Worm (Caenorhabditis elegans): Measurements from ENCODE around the gene dct-19.

The dct-19 gene

ce11 chrIV:12972780-12973179 lies 30.0 kb downstream of the dct-19 start:
- TF ChIP-seq fkh-10 (GFP tag; optimal IDR thresholded peaks at IDR 0.05) (no peak), syd-9 (tag; optimal IDR thresholded peaks at IDR 0.05) (no peak), ttx-3 (tag; optimal IDR thresholded peaks at IDR 0.05) (no peak), pqm-1 (tag; optimal IDR thresholded peaks at IDR 0.05) (no peak), ama-1 (optimal IDR thresholded peaks at IDR 0.05) (no peak), fkh-6 (tag; optimal IDR thresholded peaks at IDR 0.05) (no peak), ets-4 (tag; optimal IDR thresholded peaks at IDR 0.05) (no peak), K02D7.2 (tag; optimal IDR thresholded peaks at IDR 0.05) (no peak), ceh-18 (tag; optimal IDR thresholded peaks at IDR 0.05) (no peak)

ce11 chrIV:12973336-12973735 lies 30.6 kb downstream of the dct-19 start, which contains the start of gene F55G11.4:
Gene F55G11.4, plus strand, starts transcription at chrIV:12973624.
- TF ChIP-seq elt-2 (tag; optimal IDR thresholded peaks at IDR 0.05) (peak; percentile 64), sox-2 (GFP tag; IDR thresholded peaks at IDR 0.05) (no peak)

- TF ChIP-seq unc-3 (GFP tag; conservative IDR thresholded peaks at IDR 0.05) (no peak), unc-3 (tag; optimal IDR thresholded peaks at IDR 0.05) (no peak), zip-5 (tag; optimal IDR thresholded peaks at IDR 0.05) (no peak), madf-2 (tag; optimal IDR thresholded peaks at IDR 0.05) (no peak), gmeb-2 (tag; optimal IDR thresholded peaks at IDR 0.05) (no peak), ceh-19 (GFP tag; optimal IDR thresholded peaks at IDR 0.05) (no peak), che-1 (tag; optimal IDR thresholded peaks at IDR 0.05) (no peak), Y22D7AL.16 (tag; optimal IDR thresholded peaks at IDR 0.05) (no peak), ceh-14 (tag; optimal IDR thresholded peaks at IDR 0.05) (no peak), ztf-16 (tag; optimal IDR thresholded peaks at IDR 0.05) (no peak), syd-9 (tag; optimal IDR thresholded peaks at IDR 0.05) (no peak), pqm-1 (tag; optimal IDR thresholded peaks at IDR 0.05) (no peak), ceh-18 (tag; optimal IDR thresholded peaks at IDR 0.05) (no peak), pag-3 (tag; optimal IDR thresholded peaks at IDR 0.05; ENCODE audit: borderline replicate concordance) (no peak)
Measured at ce11 chrIV:12975981-12976380, 33.2 kb downstream of the dct-19 start, which contains the start of gene dod-17. Gene dod-17, plus strand, starts transcription at chrIV:12976303.

- TF ChIP-seq pha-2 (tag; optimal IDR thresholded peaks at IDR 0.05): no peak
- no peak for TF ChIP-seq pqm-1 (tag; optimal IDR thresholded peaks at IDR 0.05)
- TF ChIP-seq che-1 (tag; optimal IDR thresholded peaks at IDR 0.05): no peak
- no peak for TF ChIP-seq dmd-4 (tag; optimal IDR thresholded peaks at IDR 0.05; ENCODE audit: borderline replicate concordance)
- no peak for TF ChIP-seq K09A11.1 (tag; optimal IDR thresholded peaks at IDR 0.05; ENCODE audit: insufficient read depth)
- no peak for TF ChIP-seq tbx-2 (tag; optimal IDR thresholded peaks at IDR 0.05)
- TF ChIP-seq ztf-16 (tag; optimal IDR thresholded peaks at IDR 0.05): no peak
Measured at ce11 chrIV:12977650-12978049, 34.9 kb downstream of the dct-19 start.

ce11 chrIV:12978307-12979036 lies 35.7 kb downstream of the dct-19 start, which contains the start of gene K10D11.2:
Gene K10D11.2, plus strand, starts transcription at chrIV:12978986.
- TF ChIP-seq ahr-1 (tag; optimal IDR thresholded peaks at IDR 0.05): no peak
- TF ChIP-seq fkh-6 (tag; optimal IDR thresholded peaks at IDR 0.05): no peak
- no peak for TF ChIP-seq K02D7.2 (tag; optimal IDR thresholded peaks at IDR 0.05)
- TF ChIP-seq elt-2 (tag; optimal IDR thresholded peaks at IDR 0.05): peak; percentile 61

- TF ChIP-seq elt-2 (tag; optimal IDR thresholded peaks at IDR 0.05) (peak; percentile 7), nhr-232 (tag; optimal IDR thresholded peaks at IDR 0.05) (no peak), dve-1 (tag; optimal IDR thresholded peaks at IDR 0.05) (no peak), K02D7.2 (tag; optimal IDR thresholded peaks at IDR 0.05) (no peak), pat-9 (tag; optimal IDR thresholded peaks at IDR 0.05) (no peak), ceh-45 (GFP tag; IDR thresholded peaks at IDR 0.05) (no peak), ama-1 (optimal IDR thresholded peaks at IDR 0.05) (no peak)
Measured at ce11 chrIV:12985961-12986360, 43.2 kb downstream of the dct-19 start, which contains the start of gene K10D11.3. Gene K10D11.3, minus strand, starts transcription at chrIV:12986134.

Data from whole organism, late embryonic.